Fruit fly (Drosophila melanogaster): ENCODE data around the gene tomboy20.

The tomboy20 gene

DNA sequence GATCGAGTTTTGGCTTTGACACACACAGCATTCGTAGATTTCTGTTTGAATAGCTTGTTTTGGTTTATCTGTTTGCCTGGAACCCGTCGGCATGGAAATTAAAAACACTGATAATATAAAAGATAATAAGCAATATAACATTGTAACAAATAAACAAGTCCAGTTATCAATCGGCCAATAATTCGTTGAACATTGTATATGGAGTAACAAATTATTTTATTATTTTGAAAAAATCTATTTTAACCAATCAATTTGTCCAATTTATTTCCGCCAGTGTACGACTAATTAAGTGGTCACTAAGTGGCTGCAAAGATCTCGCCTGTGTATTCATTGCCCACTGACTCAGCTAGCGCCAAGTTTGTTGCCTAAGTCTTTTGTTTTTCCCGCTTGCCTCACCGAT is 46.9 kb downstream of the tomboy20 start (continued):
- peak; percentile 21 for TF ChIP-seq CG6813 (GFP tag; optimal IDR thresholded peaks at IDR 0.05)
- TF ChIP-seq Blimp-1 (GFP tag; optimal IDR thresholded peaks at IDR 0.05) = peak; percentile 56
- TF ChIP-seq sqz (GFP tag; optimal IDR thresholded peaks at IDR 0.05) = no peak
- TF ChIP-seq CG15514 (GFP tag; optimal IDR thresholded peaks at IDR 0.05) = peak; percentile 38
- TF ChIP-seq mam (GFP tag; optimal IDR thresholded peaks at IDR 0.05) = peak; percentile 12
- no peak for TF ChIP-seq chif (GFP tag; optimal IDR thresholded peaks at IDR 0.05)
- no peak for TF ChIP-seq nerfin-1 (tag; optimal IDR thresholded peaks at IDR 0.05)
- peak; percentile 50; the same call in 1 of the 2 replicates for TF ChIP-seq lmd (GFP tag; IDR thresholded peaks at IDR 0.05)
- peak; percentile 58 for TF ChIP-seq CG3281 (GFP tag; optimal IDR thresholded peaks at IDR 0.05)
- TF ChIP-seq BtbVII (GFP tag; optimal IDR thresholded peaks at IDR 0.05) = no peak
- TF ChIP-seq NFAT (GFP tag; IDR thresholded peaks at IDR 0.05) = peak; percentile 57
- TF ChIP-seq CG12155 (GFP tag; optimal IDR thresholded peaks at IDR 0.05) = peak; percentile 32
- peak; percentile 46 for TF ChIP-seq CG17359 (tag; optimal IDR thresholded peaks at IDR 0.05)
- no peak for TF ChIP-seq CG13624 (GFP tag; optimal IDR thresholded peaks at IDR 0.05)
- no peak for TF ChIP-seq Side (GFP tag; optimal IDR thresholded peaks at IDR 0.05)
- no peak for TF ChIP-seq inv (GFP tag; IDR thresholded peaks at IDR 0.05; ENCODE audit: partially characterized antibody)
- no peak for TF ChIP-seq wek (GFP tag; optimal IDR thresholded peaks at IDR 0.05)
- TF ChIP-seq CG4328 (GFP tag; optimal IDR thresholded peaks at IDR 0.05) = no peak
- peak; percentile 75 for TF ChIP-seq Atf6 (GFP tag; IDR thresholded peaks at IDR 0.05)
- no peak for TF ChIP-seq CG34224 (GFP tag; IDR thresholded peaks at IDR 0.05; ENCODE audit: partially characterized antibody)
- TF ChIP-seq CG7271 (tag; optimal IDR thresholded peaks at IDR 0.05) = no peak
- TF ChIP-seq CG2120 (GFP tag; optimal IDR thresholded peaks at IDR 0.05) = peak; percentile 79
- peak; percentile 73 for TF ChIP-seq al (GFP tag; IDR thresholded peaks at IDR 0.05)
- no peak for TF ChIP-seq crol (GFP tag; IDR thresholded peaks at IDR 0.05)
- TF ChIP-seq Dek (tag; optimal IDR thresholded peaks at IDR 0.05) = peak; percentile 30
- peak; percentile 67 for TF ChIP-seq caup (GFP tag; optimal IDR thresholded peaks at IDR 0.05; ENCODE audit: severe bottlenecking)
- peak; percentile 5 for TF ChIP-seq phol (tag; optimal IDR thresholded peaks at IDR 0.05)
- no peak for TF ChIP-seq abd-A (tag; optimal IDR thresholded peaks at IDR 0.05)
- peak; percentile 41 for TF ChIP-seq Abd-B (GFP tag; optimal IDR thresholded peaks at IDR 0.05)
- peak; percentile 57 for TF ChIP-seq CG8924 (tag; optimal IDR thresholded peaks at IDR 0.05)
- no peak for TF ChIP-seq CG16813 (GFP tag; IDR thresholded peaks at IDR 0.05; ENCODE audit: partially characterized antibody)
- no peak for TF ChIP-seq Pdp1 (GFP tag; optimal IDR thresholded peaks at IDR 0.05)
- no peak for TF ChIP-seq org-1 (GFP tag; optimal IDR thresholded peaks at IDR 0.05)
- peak; percentile 70 for TF ChIP-seq lab (GFP tag; optimal IDR thresholded peaks at IDR 0.05)
- TF ChIP-seq Ptx1 (GFP tag; IDR thresholded peaks at IDR 0.05) = peak; percentile 33; the same call in 1 of the 2 replicates
- 0 out of 2 replicates have a peak, but pooled peaks have one; percentile 27 for TF ChIP-seq Oaz (GFP tag; IDR thresholded peaks at IDR 0.05)
- no peak for TF ChIP-seq CG43689 (GFP tag; IDR thresholded peaks at IDR 0.05)
- TF ChIP-seq da (GFP tag; optimal IDR thresholded peaks at IDR 0.05) = no peak
- TF ChIP-seq CG11456 (GFP tag; IDR thresholded peaks at IDR 0.05) = peak; percentile 69; the same call in 2 of the 3 replicates
- peak; percentile 60 for TF ChIP-seq PHDP (tag; optimal IDR thresholded peaks at IDR 0.05)
- peak; percentile 68 for TF ChIP-seq sob (GFP tag; IDR thresholded peaks at IDR 0.05)
- peak; percentile 70 for TF ChIP-seq grau (tag; optimal IDR thresholded peaks at IDR 0.05)
- peak; percentile 59 for TF ChIP-seq lilli (GFP tag; optimal IDR thresholded peaks at IDR 0.05)
- peak; percentile 29 for TF ChIP-seq gro (GFP tag; optimal IDR thresholded peaks at IDR 0.05)
- no peak for TF ChIP-seq CG18764 (GFP tag; optimal IDR thresholded peaks at IDR 0.05)
- TF ChIP-seq tup (GFP tag; optimal IDR thresholded peaks at IDR 0.05) = peak; percentile 7
- TF ChIP-seq CG12659 (GFP tag; optimal IDR thresholded peaks at IDR 0.05) = peak; percentile 34
- no peak for TF ChIP-seq Fer2 (tag; optimal IDR thresholded peaks at IDR 0.05)
- TF ChIP-seq scrt (GFP tag; optimal IDR thresholded peaks at IDR 0.05) = peak; percentile 52
- TF ChIP-seq gcm (GFP tag; optimal IDR thresholded peaks at IDR 0.05) = no peak

All from whole organism, embryonic.